Worm (Caenorhabditis elegans) whole organism, late embryonic: ENCODE results near the gene cec-1.

Experiments used
- ceh-2 ChIP-seq: sonication (generic microtip); optimal IDR thresholded peaks from 2 replicates; lab custom pipeline; 2016; ENCODE audit warnings: missing genotype, missing genetic modification characterization, missing compliant biosample characterization
- che-1 ChIP-seq: sonication (generic microtip); optimal IDR thresholded peaks from 2 replicates; lab custom pipeline; 2016; ENCODE audit warnings: mild to moderate bottlenecking, missing genetic modification characterization, missing compliant biosample characterization
- eyg-1 ChIP-seq: sonication (generic microtip); optimal IDR thresholded peaks from 2 replicates; lab custom pipeline; 2016; ENCODE audit warnings: missing genotype, missing genetic modification characterization, missing compliant biosample characterization
- fkh-6 ChIP-seq: sonication (generic microtip); optimal IDR thresholded peaks from 2 replicates; lab custom pipeline; 2016; ENCODE audit warnings: missing genetic modification characterization, missing compliant biosample characterization
- gmeb-2 ChIP-seq: sonication (generic microtip); optimal IDR thresholded peaks from 2 replicates; lab custom pipeline; 2016; ENCODE audit warnings: missing genetic modification characterization, inconsistent platforms, missing compliant biosample characterization
- hlh-6 ChIP-seq: sonication (generic microtip); optimal IDR thresholded peaks from 2 replicates; lab custom pipeline; 2016; ENCODE audit warnings: missing genotype, missing genetic modification characterization, missing compliant biosample characterization
- nhr-232 ChIP-seq: sonication (generic microtip); optimal IDR thresholded peaks from 2 replicates; lab custom pipeline; 2016; ENCODE audit warnings: missing genetic modification characterization, missing compliant biosample characterization
- npax-4 ChIP-seq: sonication (generic microtip); optimal IDR thresholded peaks from 2 replicates; lab custom pipeline; 2016; ENCODE audit warnings: missing genetic modification characterization, missing compliant biosample characterization
- sox-2 ChIP-seq: fragments of 200-800 bp; sonication (Bioruptor generic); IDR thresholded peaks from 2 replicates; pipeline ENCODE4 v1.3.6; 2022; ENCODE audit warnings: missing genetic modification reagents, missing genetic modification characterization, missing compliant biosample characterization
- ztf-16 ChIP-seq: sonication (generic microtip); optimal IDR thresholded peaks from 2 replicates; lab custom pipeline; 2017; ENCODE audit warnings: missing genetic modification characterization, missing compliant biosample characterization

The cec-1 gene

DNA sequence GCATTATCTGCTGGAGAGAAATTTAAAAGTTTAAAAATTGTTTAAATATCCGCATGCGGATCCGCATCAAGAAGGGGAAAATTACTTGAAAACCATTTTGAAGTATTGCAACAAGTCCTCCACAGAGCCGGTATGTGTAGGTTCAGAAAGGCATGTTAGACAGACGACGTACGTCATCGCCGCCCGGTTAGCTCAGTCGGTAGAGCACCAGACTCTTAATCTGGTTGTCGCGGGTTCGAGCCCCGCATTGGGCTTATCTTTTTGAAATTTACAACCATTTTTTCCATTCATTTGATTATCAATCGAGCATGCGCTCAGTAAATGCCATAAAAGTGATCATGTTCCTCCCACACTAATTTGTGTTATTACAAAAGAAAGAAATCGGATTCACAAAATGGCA is 47.2 kb downstream of the cec-1 start:
- no peak for TF ChIP-seq nhr-232
- TF ChIP-seq npax-4 (tag; lab: Kevin White, UChicago): no peak
- no peak for TF ChIP-seq hlh-6 (tag; lab: Kevin White, UChicago)
- TF ChIP-seq eyg-1: no peak
- no peak for TF ChIP-seq fkh-6 (tag; lab: Kevin White, UChicago)
- no peak for TF ChIP-seq ceh-2 (tag; lab: Kevin White, UChicago)
- TF ChIP-seq sox-2 (GFP tag; lab: Robert Waterston, UW): no peak
- no peak for TF ChIP-seq che-1 (tag; lab: Kevin White, UChicago)
- no peak for TF ChIP-seq gmeb-2 (tag; lab: Kevin White, UChicago)
- TF ChIP-seq ztf-16 (tag; lab: Kevin White, UChicago): no peak
